Fruit fly (Drosophila melanogaster): Measurements from ENCODE around the gene CG15024.

CG15024 gene

DNA sequence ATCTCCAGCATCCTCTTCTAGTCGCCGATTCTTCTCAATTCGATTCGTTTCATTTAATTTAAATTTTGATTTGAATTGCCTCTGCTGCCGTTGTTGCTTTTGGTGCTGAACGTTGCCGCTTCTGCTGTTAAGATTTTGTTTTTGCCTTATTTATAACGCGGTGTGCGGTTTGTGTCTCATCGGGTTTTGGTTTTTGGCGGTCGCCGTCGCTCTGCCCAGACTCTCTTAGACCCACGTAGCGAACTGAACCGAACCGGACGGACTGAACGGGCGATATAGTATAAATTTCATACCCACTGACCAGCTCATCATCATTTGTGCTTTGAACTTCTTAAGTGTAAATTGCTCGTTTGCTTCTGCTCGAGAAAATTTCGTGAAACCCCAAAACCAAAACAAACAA is 17.4 kb downstream of the CG15024 start, which contains the start of gene CG12607:
Gene CG12607, plus strand, starts transcription at position 301 of the 400 bp plus-strand sequence.
- no peak for TF ChIP-seq rgr (GFP tag; optimal IDR thresholded peaks at IDR 0.05)
- no peak for TF ChIP-seq GATAd (GFP tag; optimal IDR thresholded peaks at IDR 0.05)
- TF ChIP-seq ey (GFP tag; optimal IDR thresholded peaks at IDR 0.05), result no peak
- no peak for TF ChIP-seq dl (GFP tag; optimal IDR thresholded peaks at IDR 0.05; ENCODE audit: insufficient read depth in 1 of 2, partially characterized antibody in 2 of 2)
- TF ChIP-seq psq (GFP tag; optimal IDR thresholded peaks at IDR 0.05), result no peak
- TF ChIP-seq CG32264 (GFP tag; optimal IDR thresholded peaks at IDR 0.05), result no peak
- TF ChIP-seq Abd-B (GFP tag; optimal IDR thresholded peaks at IDR 0.05), result no peak
- no peak for TF ChIP-seq Dif (GFP tag; optimal IDR thresholded peaks at IDR 0.05; ENCODE audit: partially characterized antibody)
- no peak for TF ChIP-seq Hr83 (GFP tag; optimal IDR thresholded peaks at IDR 0.05; ENCODE audit: poor library complexity, severe bottlenecking)
- no peak for TF ChIP-seq Myc (optimal IDR thresholded peaks at IDR 0.05)
- no peak for TF ChIP-seq br (GFP tag; optimal IDR thresholded peaks at IDR 0.05)
- no peak for TF ChIP-seq Rel (GFP tag; optimal IDR thresholded peaks at IDR 0.05)
- TF ChIP-seq Rel (tag; optimal IDR thresholded peaks at IDR 0.05), result no peak
- no peak for TF ChIP-seq Dfd (GFP tag; optimal IDR thresholded peaks at IDR 0.05)
- no peak for TF ChIP-seq Hr78 (GFP tag; optimal IDR thresholded peaks at IDR 0.05)
- no peak for TF ChIP-seq lola (GFP tag; optimal IDR thresholded peaks at IDR 0.05)
- TF ChIP-seq sage (GFP tag; optimal IDR thresholded peaks at IDR 0.05), result no peak
- TF ChIP-seq sv (GFP tag; optimal IDR thresholded peaks at IDR 0.05), result no peak
- TF ChIP-seq N (GFP tag; optimal IDR thresholded peaks at IDR 0.05), result no peak
- TF ChIP-seq brk (GFP tag; optimal IDR thresholded peaks at IDR 0.05), result no peak

DNA sequence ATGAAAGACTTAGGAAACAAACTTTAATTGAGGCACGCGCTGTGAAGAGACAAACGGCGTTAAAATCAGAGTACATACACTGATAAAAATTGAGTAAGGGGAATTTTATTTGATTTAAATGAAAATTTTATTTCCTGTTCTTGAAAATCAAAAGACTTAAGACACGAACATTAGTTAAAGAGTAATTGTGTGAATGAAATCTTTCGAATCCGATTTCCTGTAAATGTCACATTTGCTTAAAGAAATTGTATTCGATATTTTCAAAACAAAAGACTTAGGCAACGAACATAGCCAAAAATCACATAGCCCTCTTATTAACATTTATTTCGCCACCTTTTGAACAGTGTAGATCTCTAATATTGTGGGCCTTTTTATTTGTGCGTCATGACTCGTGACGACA is 17.8 kb downstream of the CG15024 start:
- TF ChIP-seq GATAd (GFP tag; optimal IDR thresholded peaks at IDR 0.05) (no peak), Rel (GFP tag; optimal IDR thresholded peaks at IDR 0.05) (no peak), Rel (tag; optimal IDR thresholded peaks at IDR 0.05) (no peak), brk (GFP tag; optimal IDR thresholded peaks at IDR 0.05) (no peak), jim (GFP tag; optimal IDR thresholded peaks at IDR 0.05) (no peak), HLH106 (tag; optimal IDR thresholded peaks at IDR 0.05) (no peak), Mio (GFP tag; optimal IDR thresholded peaks at IDR 0.05) (no peak), br (GFP tag; optimal IDR thresholded peaks at IDR 0.05) (no peak), Hnf4 (GFP tag; optimal IDR thresholded peaks at IDR 0.05) (no peak), OdsH (GFP tag; optimal IDR thresholded peaks at IDR 0.05) (no peak), tai (GFP tag; optimal IDR thresholded peaks at IDR 0.05) (no peak), CG9705 (GFP tag; optimal IDR thresholded peaks at IDR 0.05) (no peak), dmrt93B (GFP tag; optimal IDR thresholded peaks at IDR 0.05) (no peak), Hr83 (GFP tag; optimal IDR thresholded peaks at IDR 0.05; ENCODE audit: poor library complexity, severe bottlenecking) (no peak), Dfd (GFP tag; optimal IDR thresholded peaks at IDR 0.05) (no peak), Sp1 (GFP tag; optimal IDR thresholded peaks at IDR 0.05) (no peak), Hr78 (GFP tag; optimal IDR thresholded peaks at IDR 0.05) (no peak), woc (GFP tag; optimal IDR thresholded peaks at IDR 0.05) (no peak), sage (GFP tag; optimal IDR thresholded peaks at IDR 0.05) (no peak), CG32264 (GFP tag; optimal IDR thresholded peaks at IDR 0.05) (no peak)

dm6 chr3L:4442168-4442567 is 21.5 kb downstream of the CG15024 start:
- no peak for TF ChIP-seq Jra (GFP tag; optimal IDR thresholded peaks at IDR 0.05)
- no peak for TF ChIP-seq dl (GFP tag; optimal IDR thresholded peaks at IDR 0.05; ENCODE audit: insufficient read depth in 1 of 2, partially characterized antibody in 2 of 2)
- no peak for TF ChIP-seq usp (GFP tag; optimal IDR thresholded peaks at IDR 0.05)
- no peak for TF ChIP-seq CG9705 (GFP tag; optimal IDR thresholded peaks at IDR 0.05)
- TF ChIP-seq sage (GFP tag; optimal IDR thresholded peaks at IDR 0.05), result no peak
- TF ChIP-seq woc (GFP tag; optimal IDR thresholded peaks at IDR 0.05), result no peak
- no peak for TF ChIP-seq brk (GFP tag; optimal IDR thresholded peaks at IDR 0.05)
- TF ChIP-seq Abd-B (GFP tag; optimal IDR thresholded peaks at IDR 0.05), result no peak
- TF ChIP-seq dmrt93B (GFP tag; optimal IDR thresholded peaks at IDR 0.05), result no peak
- no peak for TF ChIP-seq GATAd (GFP tag; optimal IDR thresholded peaks at IDR 0.05)
- TF ChIP-seq psq (GFP tag; optimal IDR thresholded peaks at IDR 0.05), result no peak
- no peak for TF ChIP-seq jim (GFP tag; optimal IDR thresholded peaks at IDR 0.05)
- no peak for TF ChIP-seq pan (optimal IDR thresholded peaks at IDR 0.05)
- no peak for TF ChIP-seq h (GFP tag; optimal IDR thresholded peaks at IDR 0.05)
- no peak for TF ChIP-seq OdsH (GFP tag; optimal IDR thresholded peaks at IDR 0.05)
- TF ChIP-seq lola (GFP tag; optimal IDR thresholded peaks at IDR 0.05), result no peak
- no peak for TF ChIP-seq CrebA (GFP tag; optimal IDR thresholded peaks at IDR 0.05; ENCODE audit: borderline replicate concordance)
- TF ChIP-seq foxo (GFP tag; optimal IDR thresholded peaks at IDR 0.05), result no peak

All from whole organism, wandering third instar larva.